Worm (Caenorhabditis elegans): ENCODE results near the gene C28A5.2.
A peak's percentile ranks its signal among the peaks of the same experiment; 100 is the strongest.

C28A5.2 gene

DNA sequence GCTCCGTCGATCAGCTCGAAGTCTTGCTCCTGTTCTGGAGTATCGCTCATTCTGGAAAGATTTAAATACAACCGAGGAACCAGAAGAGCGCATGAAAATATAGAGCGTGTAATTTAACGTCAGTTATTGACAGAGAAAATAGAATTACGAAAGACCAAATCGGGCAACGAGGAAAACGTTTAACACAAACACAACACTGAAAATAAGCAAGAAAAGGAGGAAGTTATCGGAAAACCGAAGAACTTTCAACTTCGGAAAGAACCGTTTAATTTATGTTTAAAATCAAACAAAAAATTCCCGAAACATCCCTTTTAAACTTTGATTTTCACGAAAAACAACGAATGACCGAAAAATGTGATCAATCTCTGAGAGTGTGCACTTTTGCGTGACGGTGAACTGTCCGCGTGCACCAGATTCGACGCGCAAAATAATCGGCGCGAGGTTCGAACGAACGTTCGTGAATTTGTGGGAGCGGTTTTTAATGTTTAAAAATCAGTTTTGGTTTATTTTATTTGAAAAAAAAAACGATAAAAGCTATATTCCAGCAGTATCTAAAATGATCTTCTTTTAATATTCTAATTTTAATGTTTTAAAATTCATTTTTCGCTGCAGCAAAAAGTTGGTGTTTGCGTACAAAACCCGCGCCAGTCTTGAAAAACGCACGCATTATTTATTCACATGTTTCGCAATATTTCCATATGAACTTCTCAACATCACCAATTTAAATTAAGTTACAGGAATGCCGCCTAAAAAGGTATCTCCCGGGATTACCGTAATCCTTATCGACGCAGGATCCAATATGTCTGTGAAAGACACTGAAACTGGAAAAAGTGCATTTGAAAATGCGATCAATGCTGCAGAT is 20.0 kb downstream of the C28A5.2 start, which contains the start of the genes R07E5.7 and cku-80:
TSS of gene R07E5.7 (minus strand) at position 51 of the 862 bp plus-strand sequence.
TSS of gene cku-80 (plus strand) at position 732 of the 862 bp plus-strand sequence.
- TF ChIP-seq D1046.2 (GFP tag; IDR thresholded peaks at IDR 0.05) = no peak
- TF ChIP-seq lsy-2 (tag; optimal IDR thresholded peaks at IDR 0.05) = peak in 1 of 2 experiments; percentile 80
- no peak for TF ChIP-seq mxl-3 (GFP tag; optimal IDR thresholded peaks at IDR 0.05)
- no peak for TF ChIP-seq unc-62 (GFP tag; optimal IDR thresholded peaks at IDR 0.05 in 1 of 2)
- TF ChIP-seq unc-62 (tag; optimal IDR thresholded peaks at IDR 0.05) = no peak
- no peak for TF ChIP-seq tag-97 (GFP tag; IDR thresholded peaks at IDR 0.05)
- no peak for TF ChIP-seq aha-1 (tag)
- TF ChIP-seq fos-1 (tag; optimal IDR thresholded peaks at IDR 0.05) = no peak
- TF ChIP-seq vab-7 (GFP tag; IDR thresholded peaks at IDR 0.05) = no peak
- TF ChIP-seq ztf-7 (tag; optimal IDR thresholded peaks at IDR 0.05) = peak; percentile 47
- no peak for TF ChIP-seq Y105C5A.15 (GFP tag; IDR thresholded peaks at IDR 0.05)
- peak; percentile 55 for TF ChIP-seq rbr-2 (tag; optimal IDR thresholded peaks at IDR 0.05)
- no peak for TF ChIP-seq tra-1 (GFP tag; IDR thresholded peaks at IDR 0.05)
- TF ChIP-seq T26A8.4 (GFP tag; IDR thresholded peaks at IDR 0.05) = no peak
- no peak for TF ChIP-seq ceh-32 (tag; optimal IDR thresholded peaks at IDR 0.05; ENCODE audit: poor library complexity)
- TF ChIP-seq F49E8.2 (tag; optimal IDR thresholded peaks at IDR 0.05; ENCODE audit: borderline replicate concordance) = no peak
- TF ChIP-seq duxl-1 (tag; optimal IDR thresholded peaks at IDR 0.05; ENCODE audit: poor library complexity) = peak; percentile 25
- peak; percentile 40; the same call in 1 of the 2 replicates for TF ChIP-seq dmd-6 (GFP tag; IDR thresholded peaks at IDR 0.05)
- no peak for TF ChIP-seq jun-1 (tag; optimal IDR thresholded peaks at IDR 0.05)
- peak in 1 of 2 experiments; percentile 15 for TF ChIP-seq mdl-1 (tag; optimal IDR thresholded peaks at IDR 0.05)
- TF ChIP-seq lin-1 (GFP tag; IDR thresholded peaks at IDR 0.05) = no peak
- no peak for TF ChIP-seq gei-8 (GFP tag; optimal IDR thresholded peaks at IDR 0.05)
- no peak for TF ChIP-seq egl-43 (GFP tag; IDR thresholded peaks at IDR 0.05)
- TF ChIP-seq lim-7 (GFP tag; IDR thresholded peaks at IDR 0.05) = no peak
- TF ChIP-seq pha-4 (GFP tag; IDR thresholded peaks at IDR 0.05) = no peak
- no peak for TF ChIP-seq pha-4 (tag; optimal IDR thresholded peaks at IDR 0.05)
- no peak for TF ChIP-seq zip-11 (GFP tag; IDR thresholded peaks at IDR 0.05)
- peak; percentile 55 for TF ChIP-seq hlh-11 (tag; optimal IDR thresholded peaks at IDR 0.05)
- TF ChIP-seq Y48G9A.11 (GFP tag; IDR thresholded peaks at IDR 0.05) = no peak
- peak; percentile 19 for TF ChIP-seq lin-13 (GFP tag; optimal IDR thresholded peaks at IDR 0.05)
- 0 out of 2 replicates have a peak, but pooled peaks have one; percentile 35 for TF ChIP-seq daf-19 (GFP tag; conservative IDR thresholded peaks at IDR 0.05)
- peak; percentile 33 for TF ChIP-seq lin-15B (tag; optimal IDR thresholded peaks at IDR 0.05)
- peak; percentile 27 for TF ChIP-seq ama-1 (optimal IDR thresholded peaks at IDR 0.05)
- TF ChIP-seq mxl-2 (GFP tag; conservative IDR thresholded peaks at IDR 0.05) = no peak
- no peak for TF ChIP-seq ceh-62 (tag; optimal IDR thresholded peaks at IDR 0.05)
- TF ChIP-seq lir-3 (tag; optimal IDR thresholded peaks at IDR 0.05) = no peak
- no peak for TF ChIP-seq zip-2 (tag; optimal IDR thresholded peaks at IDR 0.05)
- TF ChIP-seq ctbp-1 (GFP tag; IDR thresholded peaks at IDR 0.05) = no peak
- no peak for TF ChIP-seq fkh-10 (GFP tag; optimal IDR thresholded peaks at IDR 0.05)
- no peak for TF ChIP-seq zag-1 (tag; optimal IDR thresholded peaks at IDR 0.05)
- peak; percentile 76 for TF ChIP-seq mes-2 (tag; optimal IDR thresholded peaks at IDR 0.05; ENCODE audit: poor library complexity, severe bottlenecking)
- TF ChIP-seq mep-1 (tag; optimal IDR thresholded peaks at IDR 0.05) = peak; percentile 70
- no peak for TF ChIP-seq F10B5.3 (tag; optimal IDR thresholded peaks at IDR 0.05)
- TF ChIP-seq lin-29 (GFP tag; IDR thresholded peaks at IDR 0.05) = no peak
- no peak for TF ChIP-seq Y75B8A.6 (GFP tag; IDR thresholded peaks at IDR 0.05)
- TF ChIP-seq nhr-102 (tag; optimal IDR thresholded peaks at IDR 0.05) = no peak
- no peak for TF ChIP-seq ceh-28 (tag; optimal IDR thresholded peaks at IDR 0.05)
- no peak for TF ChIP-seq nhr-42 (GFP tag; IDR thresholded peaks at IDR 0.05)
- TF ChIP-seq daf-16 (GFP tag; optimal IDR thresholded peaks at IDR 0.05) = no peak
- peak; percentile 36 for TF ChIP-seq daf-16 (tag; optimal IDR thresholded peaks at IDR 0.05)
- TF ChIP-seq lin-38 (GFP tag; IDR thresholded peaks at IDR 0.05) = peak; percentile 70
